Fruit fly (Drosophila melanogaster) whole organism, prepupa: Measurements from ENCODE around the gene Wwox.

Experiments
- Blimp-1 ChIP-seq: fragments of 200-800 bp; sonication (Bioruptor generic); optimal IDR thresholded peaks from 3 replicates; lab custom pipeline; 2017; ENCODE audit warnings: missing biosample characterization, missing genetic modification characterization, mild to moderate bottlenecking, moderate library complexity, missing genetic modification reagents
- CG11294 ChIP-seq: fragments of 200-800 bp; sonication (Bioruptor generic); IDR thresholded peaks from 2 replicates; pipeline ENCODE4 v1.3.6; 2022; ENCODE audit warnings: missing biosample characterization, missing genetic modification characterization
- CG11762 ChIP-seq: fragments of 200-800 bp; sonication (Bioruptor generic); optimal IDR thresholded peaks from 3 replicates; lab custom pipeline; 2016; ENCODE audit warnings: missing biosample characterization, missing genetic modification characterization; ENCODE audit not compliant: insufficient read depth
- CG11902 ChIP-seq: fragments of 200-800 bp; sonication (Bioruptor generic); optimal IDR thresholded peaks from 3 replicates; lab custom pipeline; 2016; ENCODE audit warnings: missing biosample characterization, missing genetic modification characterization
- CG1621 ChIP-seq: fragments of 200-800 bp; sonication (Bioruptor generic); optimal IDR thresholded peaks from 3 replicates; lab custom pipeline; 2018; ENCODE audit warnings: missing biosample characterization, mild to moderate bottlenecking, missing genetic modification characterization
- CG3032 ChIP-seq: fragments of 200-800 bp; optimal IDR thresholded peaks from 2 replicates; lab custom pipeline; 2019; ENCODE audit warnings: missing biosample characterization, mild to moderate bottlenecking, missing genetic modification characterization, moderate library complexity
- CG31627 ChIP-seq: fragments of 200-800 bp; sonication (Bioruptor generic); optimal IDR thresholded peaks from 3 replicates; lab custom pipeline; 2016; ENCODE audit warnings: missing biosample characterization, missing genetic modification characterization
- CG32006 ChIP-seq: fragments of 200-800 bp; sonication (Bioruptor generic); optimal IDR thresholded peaks from 3 replicates; lab custom pipeline; 2017; ENCODE audit warnings: missing biosample characterization, mild to moderate bottlenecking, missing genetic modification characterization
- CG34406 ChIP-seq: fragments of 200-800 bp; sonication (Bioruptor generic); optimal IDR thresholded peaks from 3 replicates; lab custom pipeline; 2016; ENCODE audit warnings: missing biosample characterization, missing genetic modification characterization
- CG3919 ChIP-seq: fragments of 200-800 bp; sonication (Bioruptor generic); optimal IDR thresholded peaks from 3 replicates; lab custom pipeline; 2016; ENCODE audit warnings: missing biosample characterization, missing genetic modification characterization
- CG6163 ChIP-seq: fragments of 200-800 bp; sonication (Bioruptor generic); IDR thresholded peaks from 3 replicates; pipeline ENCODE4 v1.3.6; 2022; ENCODE audit warnings: missing biosample characterization, missing genetic modification characterization
- CG6276 ChIP-seq: fragments of 200-800 bp; sonication (Bioruptor generic); optimal IDR thresholded peaks from 2 replicates; lab custom pipeline; 2017; ENCODE audit warnings: missing biosample characterization, mild to moderate bottlenecking, missing genetic modification characterization
- CG6808 ChIP-seq: fragments of 200-800 bp; sonication (Bioruptor generic); optimal IDR thresholded peaks from 3 replicates; lab custom pipeline; 2017; ENCODE audit warnings: missing biosample characterization, missing genetic modification characterization, mild to moderate bottlenecking, moderate library complexity, missing genetic modification reagents
- CG6854 ChIP-seq: fragments of 200-800 bp; sonication (Bioruptor generic); optimal IDR thresholded peaks from 2 replicates; lab custom pipeline; 2017; ENCODE audit warnings: missing biosample characterization, mild to moderate bottlenecking, missing genetic modification characterization
- CG7368 ChIP-seq: fragments of 200-800 bp; sonication (Bioruptor generic); optimal IDR thresholded peaks from 3 replicates; lab custom pipeline; 2016; ENCODE audit warnings: missing biosample characterization, missing genetic modification characterization
- CG8319 ChIP-seq: fragments of 200-800 bp; sonication (Bioruptor generic); optimal IDR thresholded peaks from 3 replicates; lab custom pipeline; 2016; ENCODE audit warnings: missing biosample characterization, missing genetic modification characterization
- CG9139 ChIP-seq: fragments of 200-800 bp; sonication (Bioruptor generic); optimal IDR thresholded peaks from 3 replicates; lab custom pipeline; 2017; ENCODE audit warnings: missing biosample characterization, mild to moderate bottlenecking, missing genetic modification characterization
- Eip75B ChIP-seq: fragments of 200-800 bp; sonication (Bioruptor generic); optimal IDR thresholded peaks from 3 replicates; lab custom pipeline; 2016; ENCODE audit warnings: missing biosample characterization, missing genetic modification characterization
- Eip78C ChIP-seq: fragments of 200-800 bp; sonication (Bioruptor generic); peaks from one replicate; lab custom pipeline; 2016; ENCODE audit warnings: missing biosample characterization, missing genetic modification characterization
- Eip93F ChIP-seq: fragments of 200-800 bp; sonication (Bioruptor generic); optimal IDR thresholded peaks from 2 replicates; lab custom pipeline; 2016; ENCODE audit warnings: missing biosample characterization, mild to moderate bottlenecking, missing genetic modification characterization
- Gug ChIP-seq: fragments of 200-800 bp; sonication (Bioruptor generic); IDR thresholded peaks from 2 replicates; pipeline ENCODE4 v1.3.6; 2022; ENCODE audit warnings: missing biosample characterization, missing genetic modification characterization
- Hr38 ChIP-seq: sonication (Bioruptor generic); optimal IDR thresholded peaks from 2 replicates; lab custom pipeline; 2016; ENCODE audit warnings: missing biosample characterization, missing genetic modification characterization
- Hr39 ChIP-seq: fragments of 200-800 bp; sonication (Bioruptor generic); optimal IDR thresholded peaks from 2 replicates; lab custom pipeline; 2016; ENCODE audit warnings: missing biosample characterization, missing genetic modification characterization
- Hr4 ChIP-seq: fragments of 200-800 bp; sonication (Bioruptor generic); optimal IDR thresholded peaks from 3 replicates; lab custom pipeline; 2016; ENCODE audit warnings: missing biosample characterization, missing genetic modification characterization
- Lpt ChIP-seq: fragments of 200-800 bp; sonication (Bioruptor generic); optimal IDR thresholded peaks from 3 replicates; lab custom pipeline; 2016; ENCODE audit warnings: missing biosample characterization, missing genetic modification characterization
- OdsH ChIP-seq: fragments of 200-800 bp; sonication (Bioruptor generic); optimal IDR thresholded peaks from 3 replicates; lab custom pipeline; 2016; ENCODE audit warnings: missing biosample characterization, missing genetic modification characterization
- Sox102F ChIP-seq: fragments of 200-800 bp; sonication (Bioruptor generic); optimal IDR thresholded peaks from 2 replicates; lab custom pipeline; 2016; ENCODE audit warnings: missing biosample characterization, mild to moderate bottlenecking, missing genetic modification characterization
- Sox14 ChIP-seq: fragments of 200-800 bp; sonication (Bioruptor generic); optimal IDR thresholded peaks from 3 replicates; lab custom pipeline; 2016; ENCODE audit warnings: missing biosample characterization, missing genetic modification characterization
- Sox15 ChIP-seq: fragments of 200-800 bp; sonication (Bioruptor generic); optimal IDR thresholded peaks from 3 replicates; lab custom pipeline; 2016; ENCODE audit warnings: missing biosample characterization, missing genetic modification characterization
- achi ChIP-seq: fragments of 200-800 bp; sonication (Bioruptor generic); optimal IDR thresholded peaks from 3 replicates; lab custom pipeline; 2016; ENCODE audit warnings: missing biosample characterization, missing genetic modification characterization
- acj6 ChIP-seq: fragments of 200-800 bp; sonication (Bioruptor generic); optimal IDR thresholded peaks from 3 replicates; lab custom pipeline; 2016; ENCODE audit warnings: missing biosample characterization, missing genetic modification characterization
- cyc ChIP-seq: fragments of 200-800 bp; sonication (Bioruptor generic); optimal IDR thresholded peaks from 3 replicates; lab custom pipeline; 2016; ENCODE audit warnings: missing biosample characterization, missing genetic modification characterization
- dac ChIP-seq: fragments of 200-800 bp; sonication (Bioruptor generic); optimal IDR thresholded peaks from 2 replicates; lab custom pipeline; 2017; ENCODE audit warnings: missing biosample characterization, mild to moderate bottlenecking, missing genetic modification characterization
- dsx ChIP-seq: fragments of 200-800 bp; optimal IDR thresholded peaks from 3 replicates; lab custom pipeline; 2019; ENCODE audit warnings: missing biosample characterization, mild to moderate bottlenecking, missing genetic modification characterization, moderate library complexity; ENCODE audit not compliant: poor library complexity, severe bottlenecking
- esn ChIP-seq: fragments of 200-800 bp; sonication (Bioruptor generic); optimal IDR thresholded peaks from 2 replicates; lab custom pipeline; 2016; ENCODE audit warnings: missing biosample characterization, mild to moderate bottlenecking, missing genetic modification characterization, moderate library complexity
- fd59A ChIP-seq: fragments of 200-800 bp; sonication (Bioruptor generic); optimal IDR thresholded peaks from 2 replicates; lab custom pipeline; 2017; ENCODE audit warnings: missing biosample characterization, mild to moderate bottlenecking, missing genetic modification characterization, missing genetic modification reagents
- fd85E ChIP-seq: fragments of 200-800 bp; sonication (Bioruptor generic); optimal IDR thresholded peaks from 3 replicates; lab custom pipeline; 2016; ENCODE audit warnings: missing biosample characterization, missing genetic modification characterization
- fkh ChIP-seq: fragments of 200-800 bp; sonication (Bioruptor generic); optimal IDR thresholded peaks from 3 replicates; lab custom pipeline; 2017; ENCODE audit warnings: missing biosample characterization, mild to moderate bottlenecking, missing genetic modification characterization, moderate library complexity
- lz ChIP-seq: fragments of 200-800 bp; sonication (Bioruptor generic); optimal IDR thresholded peaks from 3 replicates; lab custom pipeline; 2016; ENCODE audit warnings: missing biosample characterization, missing genetic modification characterization
- net ChIP-seq: fragments of 200-800 bp; sonication (Bioruptor generic); optimal IDR thresholded peaks from 3 replicates; lab custom pipeline; 2016; ENCODE audit warnings: missing biosample characterization, missing genetic modification characterization
- pdm3 ChIP-seq: fragments of 200-800 bp; sonication (Bioruptor generic); optimal IDR thresholded peaks from 3 replicates; lab custom pipeline; 2016; ENCODE audit warnings: missing biosample characterization, missing genetic modification characterization
- salr ChIP-seq, 2 experiments: fragments of 200-800 bp; sonication (Bioruptor generic); optimal IDR thresholded peaks; 3 replicates each; lab custom pipeline; 2016 to 2018; ENCODE audit warnings: missing biosample characterization in 2 of 2, missing genetic modification characterization in 2 of 2, mild to moderate bottlenecking in 1 of 2
- spab ChIP-seq: fragments of 200-800 bp; sonication (Bioruptor generic); optimal IDR thresholded peaks from 2 replicates; lab custom pipeline; 2017; ENCODE audit warnings: missing biosample characterization, mild to moderate bottlenecking, missing genetic modification characterization, missing genetic modification reagents
- svp ChIP-seq: fragments of 200-800 bp; sonication (Bioruptor generic); peaks from one replicate; lab custom pipeline; 2016; ENCODE audit warnings: missing biosample characterization, missing genetic modification characterization
- topi ChIP-seq: fragments of 200-800 bp; sonication (Bioruptor generic); optimal IDR thresholded peaks from 3 replicates; lab custom pipeline; 2016; ENCODE audit warnings: missing biosample characterization, missing genetic modification characterization

Gene Wwox

DNA sequence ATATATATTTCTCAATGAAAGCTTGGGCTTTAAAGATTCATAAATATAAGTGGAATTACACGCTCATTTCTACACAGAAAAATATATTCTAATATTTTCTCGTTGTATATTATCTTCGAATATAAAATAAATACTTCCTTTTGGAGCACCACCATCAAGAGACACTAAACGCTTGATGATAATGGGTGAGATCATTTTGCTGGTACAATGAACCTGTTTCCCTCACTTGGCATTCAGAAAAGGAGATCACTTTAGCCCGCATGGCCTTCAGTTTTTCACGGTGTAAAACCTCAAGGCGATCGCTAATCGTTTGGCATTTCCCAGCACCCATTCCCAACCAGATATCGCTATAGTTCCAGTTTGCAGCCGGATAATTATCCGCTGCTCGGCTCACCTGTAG lies 2.0 kb upstream of the Wwox start (continued):
- TF ChIP-seq CG31627 (GFP tag; lab: Kevin White, UChicago) (peak; percentile 25), svp (GFP tag; lab: Kevin White, UChicago) (peak; percentile 86), acj6 (peak; percentile 48), CG6163 (GFP tag; lab: Robert Waterston, UW) (peak; percentile 49), Sox14 (GFP tag; lab: Kevin White, UChicago) (peak; percentile 42), Hr39 (GFP tag; lab: Kevin White, UChicago) (peak; percentile 46), Hr4 (peak; percentile 45), lz (GFP tag; lab: Kevin White, UChicago) (peak; percentile 37), Lpt (GFP tag; lab: Kevin White, UChicago) (peak; percentile 34), spab (peak; percentile 69), fd59A (GFP tag; lab: Kevin White, UChicago) (peak; percentile 53), fd85E (GFP tag; lab: Kevin White, UChicago) (no peak), Sox102F (GFP tag; lab: Kevin White, UChicago) (peak; percentile 2), OdsH (GFP tag; lab: Kevin White, UChicago) (peak; percentile 64), pdm3 (GFP tag; lab: Kevin White, UChicago) (peak; percentile 61), dsx (GFP tag; lab: Kevin White, UChicago) (peak; percentile 67), CG6854 (GFP tag; lab: Kevin White, UChicago) (no peak), dac (GFP tag; lab: Kevin White, UChicago) (no peak), CG32006 (GFP tag; lab: Kevin White, UChicago) (peak; percentile 56), cyc (GFP tag; lab: Kevin White, UChicago) (peak; percentile 57), esn (GFP tag; lab: Kevin White, UChicago) (peak; percentile 55)
- TF ChIP-seq, all 60 proteins: peak for 51

DNA sequence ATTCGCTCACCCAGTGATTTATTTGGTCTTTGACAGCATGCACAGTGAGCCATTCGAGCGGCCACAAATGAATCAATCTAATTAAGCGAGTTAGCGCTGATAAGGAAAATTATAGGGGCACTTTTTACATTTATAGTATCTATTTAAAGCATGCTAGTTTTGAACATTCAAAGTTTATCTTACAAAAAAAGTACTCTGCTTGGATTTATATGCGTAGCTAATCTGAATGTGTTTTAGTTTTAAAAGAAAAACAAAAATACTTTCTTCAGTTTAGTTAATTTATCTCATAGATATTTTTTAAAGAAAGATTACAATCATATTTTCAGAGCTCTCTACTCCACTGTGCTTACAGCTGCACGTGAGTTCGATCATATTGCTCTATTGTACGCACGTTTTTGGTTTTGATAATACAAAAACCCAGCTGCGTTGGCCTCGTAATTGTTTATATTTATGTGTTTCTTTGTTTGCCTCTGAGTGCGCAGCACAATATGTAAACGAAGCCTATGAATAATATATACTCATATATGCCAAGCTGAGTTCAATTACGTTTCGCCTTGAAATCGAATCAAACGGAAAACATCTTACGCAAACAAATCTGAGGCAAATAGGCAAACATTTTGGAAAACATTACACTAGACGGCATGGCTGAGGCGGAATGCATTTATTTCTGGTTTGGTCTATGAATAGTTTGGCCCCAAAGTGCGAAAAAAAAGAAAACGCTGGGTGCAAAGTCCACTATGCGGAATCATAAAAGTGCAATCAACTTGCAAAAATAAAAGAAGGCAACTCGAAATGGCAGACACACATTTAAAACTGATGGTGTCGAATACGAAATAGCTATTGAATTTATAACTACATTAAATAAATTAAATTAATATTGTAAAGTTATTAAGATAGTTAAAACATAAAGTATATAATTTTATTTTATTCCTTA lies 2.1 kb downstream of the Wwox start:
- TF ChIP-seq CG8319 (GFP tag; lab: Kevin White, UChicago) (peak; percentile 73), net (GFP tag; lab: Kevin White, UChicago) (peak; percentile 92), CG6808 (GFP tag; lab: Kevin White, UChicago) (peak; percentile 81), CG1621 (tag; lab: Kevin White, UChicago) (peak; percentile 71), fd59A (GFP tag; lab: Kevin White, UChicago) (peak; percentile 79), Gug (GFP tag; lab: Robert Waterston, UW) (peak; percentile 91), Eip75B (peak; percentile 80), cyc (GFP tag; lab: Kevin White, UChicago) (peak; percentile 73), CG3032 (tag; lab: Kevin White, UChicago) (peak; percentile 87), dac (GFP tag; lab: Kevin White, UChicago) (peak; percentile 86), Blimp-1 (peak; percentile 41), Sox15 (GFP tag; lab: Kevin White, UChicago) (peak; percentile 65), pdm3 (GFP tag; lab: Kevin White, UChicago) (peak; percentile 89), CG11762 (GFP tag; lab: Kevin White, UChicago) (peak; percentile 87), acj6 (peak; percentile 84), topi (GFP tag; lab: Kevin White, UChicago) (peak; percentile 83), CG9139 (GFP tag; lab: Kevin White, UChicago) (peak; percentile 62), svp (GFP tag; lab: Kevin White, UChicago) (peak; percentile 97), Lpt (GFP tag; lab: Kevin White, UChicago) (peak; percentile 86), Sox102F (GFP tag; lab: Kevin White, UChicago) (peak; percentile 81), CG11902 (GFP tag; lab: Kevin White, UChicago) (peak; percentile 47), achi (peak; percentile 91), CG3919 (GFP tag; lab: Kevin White, UChicago) (peak; percentile 88), CG7368 (GFP tag; lab: Kevin White, UChicago) (peak; percentile 79), Hr38 (GFP tag; lab: Kevin White, UChicago) (no peak), salr (GFP tag; optimal IDR thresholded peaks at IDR 0.05; lab: Kevin White, UChicago) (peak; percentile 65 to 96), CG11294 (GFP tag; lab: Robert Waterston, UW) (peak; percentile 85), Eip78C (GFP tag; lab: Kevin White, UChicago) (peak; percentile 98), fkh (GFP tag; lab: Kevin White, UChicago) (peak; percentile 75), Eip93F (GFP tag; lab: Kevin White, UChicago) (no peak), CG6276 (GFP tag; lab: Kevin White, UChicago) (peak; percentile 93), Sox14 (GFP tag; lab: Kevin White, UChicago) (peak; percentile 92), CG6163 (GFP tag; lab: Robert Waterston, UW) (peak; percentile 81), CG32006 (GFP tag; lab: Kevin White, UChicago) (peak; percentile 96), esn (GFP tag; lab: Kevin White, UChicago) (peak; percentile 91), CG34406 (peak; percentile 82), lz (GFP tag; lab: Kevin White, UChicago) (peak; percentile 81)
